Fruit fly (Drosophila melanogaster) whole organism, embryonic: ENCODE data around the gene Nadsyn.

Experiments used
- ATbp ChIP-seq: fragments of 200-800 bp; sonication (Bioruptor generic); optimal IDR thresholded peaks from 2 replicates; lab custom pipeline; 2017; ENCODE audit warnings: missing biosample characterization, mild to moderate bottlenecking, missing genetic modification characterization, missing genetic modification reagents
- Adf1 ChIP-seq: fragments of 200-800 bp; sonication (Bioruptor generic); IDR thresholded peaks from 2 replicates; pipeline ENCODE4 v1.3.6; 2022; ENCODE audit warnings: missing biosample characterization, missing genetic modification characterization
- Aef1 ChIP-seq: fragments of 200-800 bp; sonication (Bioruptor generic); IDR thresholded peaks from 3 replicates; pipeline ENCODE4 v1.3.6; 2022; ENCODE audit warnings: missing biosample characterization, missing genetic modification characterization
- B-H2 ChIP-seq: fragments of 200-800 bp; sonication (Bioruptor generic); optimal IDR thresholded peaks from 2 replicates; lab custom pipeline; 2018; ENCODE audit warnings: missing biosample characterization, mild to moderate bottlenecking, missing genetic modification characterization
- CG10321 ChIP-seq: fragments of 200-800 bp; sonication (Bioruptor generic); IDR thresholded peaks from 2 replicates; pipeline ENCODE4 v1.3.6; 2022; ENCODE audit warnings: missing biosample characterization, missing genetic modification characterization
- CG11247 ChIP-seq: fragments of 200-800 bp; sonication (Bioruptor generic); IDR thresholded peaks from 2 replicates; pipeline ENCODE4 v1.3.6; 2022; ENCODE audit warnings: missing biosample characterization, missing genetic modification characterization
- CG11723 ChIP-seq: fragments of 200-800 bp; sonication (Bioruptor generic); optimal IDR thresholded peaks from 2 replicates; lab custom pipeline; 2017; ENCODE audit warnings: missing biosample characterization, mild to moderate bottlenecking, missing genetic modification characterization
- CG12299 ChIP-seq: fragments of 200-800 bp; sonication (Bioruptor generic); optimal IDR thresholded peaks from 2 replicates; lab custom pipeline; 2018; ENCODE audit warnings: missing biosample characterization, mild to moderate bottlenecking, missing genetic modification characterization
- CG13624 ChIP-seq: fragments of 200-800 bp; sonication (Bioruptor generic); optimal IDR thresholded peaks from 2 replicates; lab custom pipeline; 2016; ENCODE audit warnings: missing biosample characterization, missing genetic modification characterization
- CG13775 ChIP-seq: fragments of 200-800 bp; sonication (Bioruptor generic); optimal IDR thresholded peaks from 3 replicates; lab custom pipeline; 2017; ENCODE audit warnings: missing biosample characterization, mild to moderate bottlenecking, missing genetic modification characterization
- CG15011 ChIP-seq: fragments of 200-800 bp; sonication (Bioruptor generic); optimal IDR thresholded peaks from 3 replicates; lab custom pipeline; 2018; ENCODE audit warnings: missing biosample characterization, mild to moderate bottlenecking, missing genetic modification characterization
- CG15269 ChIP-seq: fragments of 200-800 bp; sonication (Bioruptor generic); optimal IDR thresholded peaks from 2 replicates; lab custom pipeline; 2018; ENCODE audit warnings: missing biosample characterization, mild to moderate bottlenecking, missing genetic modification characterization, moderate library complexity
- CG1602 ChIP-seq: fragments of 200-800 bp; sonication (Bioruptor generic); optimal IDR thresholded peaks from 3 replicates; lab custom pipeline; 2016; ENCODE audit warnings: missing biosample characterization, missing genetic modification characterization
- CG1603 ChIP-seq: fragments of 200-800 bp; sonication (Bioruptor generic); optimal IDR thresholded peaks from 2 replicates; lab custom pipeline; 2019; ENCODE audit warnings: missing biosample characterization, mild to moderate bottlenecking, missing genetic modification characterization, moderate library complexity
- CG17612 ChIP-seq: fragments of 200-800 bp; sonication (Bioruptor generic); IDR thresholded peaks from 2 replicates; pipeline ENCODE4 v1.3.6; 2022; ENCODE audit warnings: missing biosample characterization, missing genetic modification characterization
- CG18262 ChIP-seq: fragments of 200-800 bp; optimal IDR thresholded peaks from 3 replicates; lab custom pipeline; 2019; ENCODE audit warnings: missing biosample characterization, mild to moderate bottlenecking, missing genetic modification characterization, moderate library complexity
- CG2116 ChIP-seq: fragments of 200-800 bp; sonication (Bioruptor generic); optimal IDR thresholded peaks from 3 replicates; lab custom pipeline; 2018; ENCODE audit warnings: missing biosample characterization, mild to moderate bottlenecking, missing genetic modification characterization
- CG30020 ChIP-seq: fragments of 200-800 bp; optimal IDR thresholded peaks from 2 replicates; lab custom pipeline; 2019; ENCODE audit warnings: missing biosample characterization, mild to moderate bottlenecking, missing genetic modification characterization, moderate library complexity
- CG32532 ChIP-seq: fragments of 200-800 bp; sonication (Bioruptor generic); IDR thresholded peaks from 2 replicates; pipeline ENCODE4 v1.3.6; 2022; ENCODE audit warnings: missing biosample characterization, missing genetic modification characterization
- CG4707 ChIP-seq: fragments of 200-800 bp; sonication (Bioruptor generic); optimal IDR thresholded peaks from 2 replicates; lab custom pipeline; 2018; ENCODE audit warnings: missing biosample characterization, mild to moderate bottlenecking, missing genetic modification characterization, moderate library complexity
- CG4820 ChIP-seq: fragments of 200-800 bp; sonication (Bioruptor generic); optimal IDR thresholded peaks from 3 replicates; lab custom pipeline; 2016; ENCODE audit warnings: missing biosample characterization, missing genetic modification characterization
- CG7963 ChIP-seq: fragments of 200-800 bp; sonication (Bioruptor generic); IDR thresholded peaks from 3 replicates; pipeline ENCODE4 v1.3.6; 2022; ENCODE audit warnings: missing biosample characterization, missing genetic modification characterization; ENCODE audit not compliant: partially characterized antibody
- CG8290 ChIP-seq, 3 experiments: fragments of 200-800 bp; sonication (Bioruptor generic); optimal IDR thresholded peaks; 2 replicates each; lab custom pipeline; 2016 to 2019; ENCODE audit warnings: missing biosample characterization in 3 of 3, missing genetic modification characterization in 3 of 3, mild to moderate bottlenecking in 2 of 3, moderate library complexity in 1 of 3
- CG8478 ChIP-seq: fragments of >200 bp; optimal IDR thresholded peaks from 2 replicates; lab custom pipeline; 2018
- CG8944 ChIP-seq: fragments of 200-800 bp; sonication (Bioruptor generic); optimal IDR thresholded peaks from 3 replicates; lab custom pipeline; 2016; ENCODE audit warnings: missing biosample characterization, missing genetic modification characterization
- D19B ChIP-seq: fragments of 200-800 bp; sonication (Bioruptor generic); optimal IDR thresholded peaks from 2 replicates; lab custom pipeline; 2017; ENCODE audit warnings: missing biosample characterization, mild to moderate bottlenecking, missing genetic modification characterization
- HLH54F ChIP-seq: fragments of 200-800 bp; sonication (Bioruptor generic); optimal IDR thresholded peaks from 3 replicates; lab custom pipeline; 2016; ENCODE audit warnings: missing biosample characterization, missing genetic modification characterization
- Jarid2 ChIP-seq: fragments of 200-800 bp; sonication (Bioruptor generic); optimal IDR thresholded peaks from 3 replicates; lab custom pipeline; 2017; ENCODE audit warnings: mild to moderate bottlenecking, missing biosample characterization, missing genetic modification reagents, missing genetic modification characterization
- PHDP ChIP-seq: fragments of 200-800 bp; sonication (Bioruptor generic); optimal IDR thresholded peaks from 3 replicates; lab custom pipeline; 2018; ENCODE audit warnings: missing biosample characterization, mild to moderate bottlenecking, missing genetic modification characterization, moderate library complexity
- Sox100B ChIP-seq: fragments of 200-800 bp; sonication (Bioruptor generic); optimal IDR thresholded peaks from 3 replicates; lab custom pipeline; 2018; ENCODE audit warnings: missing biosample characterization, mild to moderate bottlenecking, missing genetic modification characterization
- TFAM ChIP-seq: fragments of 200-800 bp; sonication (Bioruptor generic); optimal IDR thresholded peaks from 2 replicates; lab custom pipeline; 2017; ENCODE audit warnings: missing biosample characterization, missing genetic modification characterization, inconsistent platforms
- amos ChIP-seq: fragments of 200-800 bp; sonication (Bioruptor generic); IDR thresholded peaks from 2 replicates; pipeline ENCODE4 v1.3.6; 2022; ENCODE audit warnings: missing biosample characterization, missing genetic modification characterization; ENCODE audit not compliant: partially characterized antibody
- ara ChIP-seq: fragments of 200-800 bp; sonication (Bioruptor generic); IDR thresholded peaks from 2 replicates; pipeline ENCODE4 v1.3.6; 2022; ENCODE audit warnings: missing biosample characterization, missing genetic modification characterization
- ato ChIP-seq: fragments of 200-800 bp; sonication (Bioruptor generic); IDR thresholded peaks from 2 replicates; pipeline ENCODE4 v1.3.6; 2022; ENCODE audit warnings: missing biosample characterization, missing genetic modification characterization; ENCODE audit not compliant: partially characterized antibody
- bab2 ChIP-seq: fragments of 200-800 bp; sonication (Bioruptor generic); optimal IDR thresholded peaks from 2 replicates; lab custom pipeline; 2016; ENCODE audit warnings: missing biosample characterization, missing genetic modification characterization
- gro ChIP-seq: fragments of 200-800 bp; sonication (Bioruptor generic); optimal IDR thresholded peaks from 2 replicates; lab custom pipeline; 2016; ENCODE audit warnings: missing biosample characterization, missing genetic modification characterization
- jigr1 ChIP-seq: fragments of 200-800 bp; sonication (Bioruptor generic); IDR thresholded peaks from 3 replicates; pipeline ENCODE4 v1.3.6; 2022; ENCODE audit warnings: missing biosample characterization, missing genetic modification characterization
- mam ChIP-seq: fragments of 200-800 bp; sonication (Bioruptor generic); optimal IDR thresholded peaks from 3 replicates; lab custom pipeline; 2016; ENCODE audit warnings: missing biosample characterization, missing genetic modification characterization
- mirr ChIP-seq: fragments of 200-800 bp; sonication (Bioruptor generic); optimal IDR thresholded peaks from 3 replicates; lab custom pipeline; 2018; ENCODE audit warnings: missing biosample characterization, mild to moderate bottlenecking, missing genetic modification characterization
- odd ChIP-seq: fragments of 200-800 bp; sonication (Bioruptor generic); optimal IDR thresholded peaks from 2 replicates; lab custom pipeline; 2017; ENCODE audit warnings: missing biosample characterization, mild to moderate bottlenecking, missing genetic modification characterization
- otp ChIP-seq: fragments of 200-800 bp; sonication (Bioruptor generic); IDR thresholded peaks from 3 replicates; pipeline ENCODE4, ENCODE4 v1.3.6; 2022; ENCODE audit warnings: missing biosample characterization, missing genetic modification characterization
- repo ChIP-seq: fragments of 200-800 bp; sonication (Bioruptor generic); optimal IDR thresholded peaks from 2 replicates; lab custom pipeline; 2016; ENCODE audit warnings: missing biosample characterization, missing genetic modification characterization
- rib ChIP-seq: fragments of 200-800 bp; sonication (Bioruptor generic); IDR thresholded peaks from 2 replicates; pipeline ENCODE4 v1.3.6; 2022; ENCODE audit warnings: missing biosample characterization, missing genetic modification characterization
- sc ChIP-seq, 3 experiments: fragments of >200 bp in 2 of 3; fragments of 200-800 bp in 1 of 3; sonication (Bioruptor generic) in 1 of 3; optimal IDR thresholded peaks; 2 replicates in 2 of 3; 3 replicates in 1 of 3; lab custom pipeline; 2017; ENCODE audit warnings: mild to moderate bottlenecking in 1 of 3, missing biosample characterization in 1 of 3, missing genetic modification characterization in 1 of 3, missing genetic modification reagents in 1 of 3
- sima ChIP-seq: fragments of 200-800 bp; sonication (Bioruptor generic); optimal IDR thresholded peaks from 2 replicates; lab custom pipeline; 2016; ENCODE audit warnings: missing biosample characterization, missing genetic modification characterization
- tin ChIP-seq: fragments of 200-800 bp; sonication (Bioruptor generic); optimal IDR thresholded peaks from 3 replicates; lab custom pipeline; 2016; ENCODE audit warnings: missing biosample characterization, missing genetic modification characterization
- tll ChIP-seq, 2 experiments: fragments of 200-800 bp in 1 of 2; fragments of >200 bp in 1 of 2; sonication (Bioruptor generic) in 1 of 2; optimal IDR thresholded peaks; 2 replicates each; lab custom pipeline; 2017 to 2019; ENCODE audit warnings: missing biosample characterization in 2 of 2, missing genetic modification characterization in 2 of 2, mild to moderate bottlenecking in 1 of 2, moderate library complexity in 1 of 2
- tup ChIP-seq: fragments of 200-800 bp; sonication (Bioruptor generic); optimal IDR thresholded peaks from 2 replicates; lab custom pipeline; 2016; ENCODE audit warnings: missing biosample characterization, mild to moderate bottlenecking, missing genetic modification characterization, moderate library complexity

Gene Nadsyn

DNA sequence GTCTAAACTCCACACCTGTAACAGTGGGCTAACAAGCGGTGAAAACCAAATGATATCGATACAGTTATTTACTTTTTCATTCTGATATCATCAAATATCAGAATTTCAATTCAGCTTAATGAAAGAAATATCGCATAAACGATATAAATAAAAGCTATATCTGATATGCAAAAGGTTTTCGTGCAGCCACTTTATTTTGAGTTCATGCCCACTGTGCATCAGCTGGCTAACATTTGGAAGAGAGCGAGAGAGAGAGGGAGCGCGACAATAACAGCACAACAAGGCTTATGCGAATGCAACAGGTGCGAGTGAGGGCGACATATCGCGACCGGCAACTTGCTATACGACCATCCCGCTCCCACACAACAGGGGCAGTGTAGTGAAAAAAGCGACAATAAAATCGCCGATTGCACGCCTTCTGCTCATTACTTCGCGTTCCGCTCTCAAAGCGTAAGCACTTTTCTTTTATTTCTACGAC lies 21.4 kb upstream of the Nadsyn start, which contains the start of gene CG11151:
Gene CG11151 (plus strand): TSS at position 334 of the 478 bp plus-strand sequence.
- TF ChIP-seq D19B, result peak; percentile 90
- TF ChIP-seq odd (GFP tag; lab: Kevin White, UChicago), result peak; percentile 94
- TF ChIP-seq CG13624, result peak; percentile 95
- peak; percentile 100 for TF ChIP-seq CG4707 (GFP tag; lab: Kevin White, UChicago)
- peak; percentile 66 to 88 for TF ChIP-seq tll (GFP tag; optimal IDR thresholded peaks at IDR 0.05; lab: Kevin White, UChicago)
- TF ChIP-seq B-H2 (GFP tag; lab: Kevin White, UChicago), result peak; percentile 96
- peak; percentile 96 for TF ChIP-seq CG32532 (GFP tag; lab: Robert Waterston, UW)
- no peak for TF ChIP-seq ato (GFP tag; lab: Robert Waterston, UW)
- peak; percentile 97 for TF ChIP-seq HLH54F (GFP tag; lab: Kevin White, UChicago)
- peak; percentile 90 for TF ChIP-seq rib (GFP tag; lab: Robert Waterston, UW)
- peak; percentile 92 for TF ChIP-seq tup (GFP tag; lab: Kevin White, UChicago)
- TF ChIP-seq TFAM, result peak; percentile 81
- TF ChIP-seq CG17612 (GFP tag; lab: Robert Waterston, UW), result peak; percentile 90
- peak; percentile 96 for TF ChIP-seq tin (GFP tag; lab: Kevin White, UChicago)
- peak; percentile 96 for TF ChIP-seq CG12299 (tag; lab: Kevin White, UChicago)
- peak; percentile 78 for TF ChIP-seq Jarid2
- peak; percentile 93 for TF ChIP-seq CG15011 (GFP tag; lab: Kevin White, UChicago)
- TF ChIP-seq gro (GFP tag; lab: Kevin White, UChicago), result peak; percentile 97
- TF ChIP-seq CG2116, result peak; percentile 81
- peak; percentile 82 for TF ChIP-seq jigr1 (GFP tag; lab: Robert Waterston, UW)
- peak; percentile 97 for TF ChIP-seq mam (GFP tag; lab: Kevin White, UChicago)
- TF ChIP-seq CG10321 (GFP tag; lab: Robert Waterston, UW), result peak; percentile 100
- TF ChIP-seq ara (GFP tag; lab: Robert Waterston, UW), result peak; percentile 95
- peak; percentile 94 for TF ChIP-seq Sox100B (GFP tag; lab: Kevin White, UChicago)
- peak; percentile 76 for TF ChIP-seq Adf1
- no peak for TF ChIP-seq sc (optimal IDR thresholded peaks at IDR 0.05; lab: Kevin White, UChicago)
- peak; percentile 93 for TF ChIP-seq sc (GFP tag; optimal IDR thresholded peaks at IDR 0.05; lab: Kevin White, UChicago)
- peak; percentile 97 for TF ChIP-seq CG18262 (tag; lab: Kevin White, UChicago)
- TF ChIP-seq CG8478 (lab: Kevin White, UChicago), result peak; percentile 96
- TF ChIP-seq CG11723 (GFP tag; lab: Kevin White, UChicago), result peak; percentile 96
- peak; percentile 94 for TF ChIP-seq otp
- peak; percentile 96 for TF ChIP-seq CG8944 (GFP tag; lab: Kevin White, UChicago)
- TF ChIP-seq CG4820 (GFP tag; lab: Kevin White, UChicago), result peak; percentile 94
- peak; percentile 97 for TF ChIP-seq bab2 (GFP tag; lab: Kevin White, UChicago)
- TF ChIP-seq CG11247, result peak; percentile 89
- TF ChIP-seq mirr (GFP tag; lab: Kevin White, UChicago), result peak; percentile 95
- TF ChIP-seq CG13775 (GFP tag; lab: Kevin White, UChicago), result peak; percentile 95
- TF ChIP-seq CG15269 (tag; lab: Kevin White, UChicago), result peak; percentile 98
- TF ChIP-seq CG7963 (GFP tag; lab: Robert Waterston, UW), result peak; percentile 50; the same call in 2 of the 3 replicates
- TF ChIP-seq PHDP, result peak; percentile 98
- peak; percentile 91 for TF ChIP-seq CG8290 (GFP tag; optimal IDR thresholded peaks at IDR 0.05; lab: Kevin White, UChicago)
- TF ChIP-seq CG8290 (tag; optimal IDR thresholded peaks at IDR 0.05; lab: Kevin White, UChicago), result peak; percentile 78 to 98
- peak; percentile 98 for TF ChIP-seq CG1603 (tag; lab: Kevin White, UChicago)
- peak; percentile 31; the same call in 1 of the 2 replicates for TF ChIP-seq amos (GFP tag; lab: Robert Waterston, UW)
- peak; percentile 89 for TF ChIP-seq sima (GFP tag; lab: Kevin White, UChicago)
- TF ChIP-seq repo (GFP tag; lab: Kevin White, UChicago), result peak; percentile 95
- TF ChIP-seq CG30020 (tag; lab: Kevin White, UChicago), result peak; percentile 80
- TF ChIP-seq Aef1, result peak; percentile 92
- peak; percentile 96 for TF ChIP-seq CG1602 (GFP tag; lab: Kevin White, UChicago)
- peak; percentile 96 for TF ChIP-seq ATbp (GFP tag; lab: Kevin White, UChicago)
